Worm (Caenorhabditis elegans): ENCODE measurements around the gene Y54F10AR.1.

The Y54F10AR.1 gene

ce11 chrIII:2560763-2561162 lies 14.7 kb downstream of the Y54F10AR.1 start:
- TF ChIP-seq ama-1 (optimal IDR thresholded peaks at IDR 0.05) (no peak), snpc-4 (tag; optimal IDR thresholded peaks at IDR 0.05) (no peak), nhr-23 (tag; optimal IDR thresholded peaks at IDR 0.05) (no peak)

- no peak for TF ChIP-seq Y55F3AM.14 (GFP tag; optimal IDR thresholded peaks at IDR 0.05)
- TF ChIP-seq elt-1 (tag; optimal IDR thresholded peaks at IDR 0.05): no peak
- no peak for TF ChIP-seq egl-27 (tag; optimal IDR thresholded peaks at IDR 0.05)
- TF ChIP-seq ceh-82 (tag; optimal IDR thresholded peaks at IDR 0.05): no peak
- TF ChIP-seq blmp-1 (tag; optimal IDR thresholded peaks at IDR 0.05; ENCODE audit: insufficient read depth): no peak
- TF ChIP-seq nhr-77 (tag; optimal IDR thresholded peaks at IDR 0.05): no peak
- no peak for TF ChIP-seq crh-2 (tag; optimal IDR thresholded peaks at IDR 0.05)
- no peak for TF ChIP-seq peb-1 (tag; optimal IDR thresholded peaks at IDR 0.05)
- no peak for TF ChIP-seq unc-55 (GFP tag; optimal IDR thresholded peaks at IDR 0.05)
Measured at ce11 chrIII:2553579-2553978, 21.9 kb downstream of the Y54F10AR.1 start.

- TF ChIP-seq zag-1 (tag; optimal IDR thresholded peaks at IDR 0.05) (no peak), C34F6.9 (tag; optimal IDR thresholded peaks at IDR 0.05) (peak; percentile 33), nhr-25 (tag; optimal IDR thresholded peaks at IDR 0.05) (no peak), sma-9 (GFP tag; optimal IDR thresholded peaks at IDR 0.05) (no peak), sma-9 (tag; optimal IDR thresholded peaks at IDR 0.05) (no peak), Y55F3AM.14 (GFP tag; optimal IDR thresholded peaks at IDR 0.05) (no peak), unc-39 (tag; optimal IDR thresholded peaks at IDR 0.05) (no peak)
Measured at ce11 chrIII:2552382-2552781, 23.1 kb downstream of the Y54F10AR.1 start.

ce11 chrIII:2551981-2552380 lies 23.5 kb downstream of the Y54F10AR.1 start:
- TF ChIP-seq egl-27 (tag; optimal IDR thresholded peaks at IDR 0.05): no peak
- no peak for TF ChIP-seq snpc-4 (tag; optimal IDR thresholded peaks at IDR 0.05)
- no peak for TF ChIP-seq lin-13 (GFP tag; optimal IDR thresholded peaks at IDR 0.05)
- no peak for TF ChIP-seq unc-62 (GFP tag; optimal IDR thresholded peaks at IDR 0.05)
- no peak for TF ChIP-seq mbf-1 (tag; optimal IDR thresholded peaks at IDR 0.05)
- no peak for TF ChIP-seq nhr-21 (tag; optimal IDR thresholded peaks at IDR 0.05)
- no peak for TF ChIP-seq alr-1 (tag; optimal IDR thresholded peaks at IDR 0.05)
- no peak for TF ChIP-seq dmd-4 (tag; optimal IDR thresholded peaks at IDR 0.05)
- TF ChIP-seq unc-55 (GFP tag; optimal IDR thresholded peaks at IDR 0.05): no peak
- TF ChIP-seq lin-11 (tag; optimal IDR thresholded peaks at IDR 0.05): no peak
- TF ChIP-seq ceh-82 (tag; optimal IDR thresholded peaks at IDR 0.05): no peak
- no peak for TF ChIP-seq sma-3 (GFP tag; optimal IDR thresholded peaks at IDR 0.05)
- TF ChIP-seq gmeb-1 (tag; optimal IDR thresholded peaks at IDR 0.05): no peak
- TF ChIP-seq Y55F3AM.14 (GFP tag; optimal IDR thresholded peaks at IDR 0.05): no peak
- TF ChIP-seq C34F6.9 (tag; optimal IDR thresholded peaks at IDR 0.05): no peak
- no peak for TF ChIP-seq nhr-12 (tag; optimal IDR thresholded peaks at IDR 0.05)
- no peak for TF ChIP-seq sem-4 (tag; optimal IDR thresholded peaks at IDR 0.05)
- no peak for TF ChIP-seq ceh-16 (tag; optimal IDR thresholded peaks at IDR 0.05)
- TF ChIP-seq aly-2 (tag; optimal IDR thresholded peaks at IDR 0.05): no peak

ce11 chrIII:2549620-2550019 lies 25.9 kb downstream of the Y54F10AR.1 start, which contains the start of gene feh-1:
Gene feh-1 (plus strand): TSS chrIII:2549920.
- TF ChIP-seq nhr-25 (tag; optimal IDR thresholded peaks at IDR 0.05): no peak
- no peak for TF ChIP-seq sma-3 (GFP tag; optimal IDR thresholded peaks at IDR 0.05)
- TF ChIP-seq Y55F3AM.14 (GFP tag; optimal IDR thresholded peaks at IDR 0.05): no peak
- no peak for TF ChIP-seq snpc-4 (tag; optimal IDR thresholded peaks at IDR 0.05)
- TF ChIP-seq R02D3.7 (tag; optimal IDR thresholded peaks at IDR 0.05): no peak
- TF ChIP-seq elt-3 (tag; optimal IDR thresholded peaks at IDR 0.05): no peak
- TF ChIP-seq gmeb-1 (tag; optimal IDR thresholded peaks at IDR 0.05): no peak
- TF ChIP-seq mbf-1 (tag; optimal IDR thresholded peaks at IDR 0.05): no peak
- no peak for TF ChIP-seq skn-1 (tag; optimal IDR thresholded peaks at IDR 0.05)
- no peak for TF ChIP-seq sem-4 (tag; optimal IDR thresholded peaks at IDR 0.05)
- no peak for TF ChIP-seq alr-1 (tag; optimal IDR thresholded peaks at IDR 0.05)
- TF ChIP-seq ceh-16 (tag; optimal IDR thresholded peaks at IDR 0.05): no peak
- TF ChIP-seq ceh-82 (tag; optimal IDR thresholded peaks at IDR 0.05): no peak
- TF ChIP-seq nhr-12 (tag; optimal IDR thresholded peaks at IDR 0.05): no peak
- no peak for TF ChIP-seq crh-2 (tag; optimal IDR thresholded peaks at IDR 0.05)

- TF ChIP-seq alr-1 (tag; optimal IDR thresholded peaks at IDR 0.05) (no peak), unc-39 (tag; optimal IDR thresholded peaks at IDR 0.05) (no peak), snpc-4 (tag; optimal IDR thresholded peaks at IDR 0.05) (no peak), mbf-1 (tag; optimal IDR thresholded peaks at IDR 0.05) (no peak), ceh-16 (tag; optimal IDR thresholded peaks at IDR 0.05) (no peak), fos-1 (tag; optimal IDR thresholded peaks at IDR 0.05) (no peak), elt-1 (tag; optimal IDR thresholded peaks at IDR 0.05) (no peak), nhr-23 (tag; optimal IDR thresholded peaks at IDR 0.05) (no peak), nhr-77 (tag; optimal IDR thresholded peaks at IDR 0.05) (no peak), mdl-1 (tag; optimal IDR thresholded peaks at IDR 0.05) (no peak), nhr-6 (tag; optimal IDR thresholded peaks at IDR 0.05) (no peak), ceh-82 (tag; optimal IDR thresholded peaks at IDR 0.05) (no peak), Y55F3AM.14 (GFP tag; optimal IDR thresholded peaks at IDR 0.05) (no peak), nhr-12 (tag; optimal IDR thresholded peaks at IDR 0.05) (no peak)
Measured at ce11 chrIII:2546298-2546697, 29.2 kb downstream of the Y54F10AR.1 start.
